Fruit fly (Drosophila melanogaster): ENCODE measurements around the gene Pgant35A.

- TF ChIP-seq Dll (optimal IDR thresholded peaks at IDR 0.05) (no peak), pan (optimal IDR thresholded peaks at IDR 0.05) (no peak), psq (optimal IDR thresholded peaks at IDR 0.05) (no peak), usp (GFP tag; optimal IDR thresholded peaks at IDR 0.05) (no peak)
These were observed 44.5 kb downstream of the Pgant35A start for dm6 chr2L:14403568-14403967.
